Worm (Caenorhabditis elegans): Measurements from ENCODE around the gene fbxa-136.

fbxa-136 gene

DNA sequence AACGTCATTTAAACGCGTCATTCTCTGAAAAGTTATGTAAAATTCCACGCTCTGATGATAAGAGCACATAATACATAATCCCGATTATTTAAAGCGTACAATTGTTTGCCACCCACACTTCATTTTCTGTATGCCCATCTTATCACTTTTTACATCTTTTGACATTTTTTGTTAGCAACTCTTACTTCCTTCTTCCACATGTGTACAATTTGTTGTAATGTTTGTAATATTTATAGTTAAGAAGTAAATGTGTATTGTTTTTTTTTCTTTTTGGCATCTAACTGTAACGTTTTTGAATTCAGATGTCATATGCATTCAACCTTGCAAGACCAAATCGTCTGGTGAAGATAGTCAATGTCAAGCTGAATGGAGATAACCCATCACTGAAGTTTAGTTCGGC is at the start of gene fbxa-136:
Gene fbxa-136, plus strand, starts transcription at position 301 of the 400 bp plus-strand sequence.
- no peak for TF ChIP-seq drap-1 (GFP tag; optimal IDR thresholded peaks at IDR 0.05)
- no peak for TF ChIP-seq lsy-2 (tag; optimal IDR thresholded peaks at IDR 0.05)
- no peak for TF ChIP-seq hlh-1 (tag; optimal IDR thresholded peaks at IDR 0.05)
- no peak for TF ChIP-seq elt-1 (tag; optimal IDR thresholded peaks at IDR 0.05; ENCODE audit: borderline replicate concordance, insufficient read depth)
- TF ChIP-seq pha-4 (tag; optimal IDR thresholded peaks at IDR 0.05), result no peak
- TF ChIP-seq mep-1 (tag; optimal IDR thresholded peaks at IDR 0.05), result no peak
- TF ChIP-seq snpc-4 (tag; optimal IDR thresholded peaks at IDR 0.05), result no peak
- no peak for TF ChIP-seq ceh-83 (GFP tag; optimal IDR thresholded peaks at IDR 0.05)
- no peak for TF ChIP-seq lin-32 (GFP tag; optimal IDR thresholded peaks at IDR 0.05)
- TF ChIP-seq ham-2 (GFP tag; optimal IDR thresholded peaks at IDR 0.05), result no peak
- no peak for TF ChIP-seq sptf-1 (tag; optimal IDR thresholded peaks at IDR 0.05)
- no peak for TF ChIP-seq nhr-237 (tag; optimal IDR thresholded peaks at IDR 0.05)
- TF ChIP-seq ceh-39 (tag; optimal IDR thresholded peaks at IDR 0.05), result no peak
- TF ChIP-seq mab-5 (tag; optimal IDR thresholded peaks at IDR 0.05), result no peak
- TF ChIP-seq unc-62 (GFP tag; optimal IDR thresholded peaks at IDR 0.05), result no peak
- no peak for TF ChIP-seq blmp-1 (tag; optimal IDR thresholded peaks at IDR 0.05)
- TF ChIP-seq nhr-12 (tag; optimal IDR thresholded peaks at IDR 0.05), result no peak

DNA sequence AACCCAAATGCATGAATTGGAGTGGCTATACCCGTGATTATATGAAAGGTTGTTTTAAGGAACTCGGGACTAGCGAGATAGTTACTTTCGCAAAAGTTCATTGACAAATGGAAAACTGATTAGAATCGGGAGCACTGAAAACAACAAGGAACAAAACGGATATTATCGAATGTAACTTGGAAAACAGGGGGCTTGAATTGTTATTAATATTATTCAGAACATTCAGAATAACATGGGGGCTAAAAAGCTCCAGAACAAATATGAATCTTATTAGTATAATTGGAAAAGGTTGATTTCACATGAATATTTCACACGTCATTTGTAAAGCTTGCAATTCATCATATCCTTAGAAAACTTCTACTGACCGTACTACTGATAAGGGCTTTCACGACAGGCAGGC is 49.3 kb upstream of the fbxa-136 start, which contains the start of gene srh-235:
Gene srh-235, minus strand, starts transcription at position 101 of the 400 bp plus-strand sequence.
- no peak for TF ChIP-seq snpc-4 (tag; optimal IDR thresholded peaks at IDR 0.05)
- TF ChIP-seq ceh-43 (GFP tag; optimal IDR thresholded peaks at IDR 0.05), result no peak
- TF ChIP-seq blmp-1 (tag; optimal IDR thresholded peaks at IDR 0.05), result no peak
- no peak for TF ChIP-seq lin-13 (tag; optimal IDR thresholded peaks at IDR 0.05)
- no peak for TF ChIP-seq nhr-12 (tag; optimal IDR thresholded peaks at IDR 0.05)

DNA sequence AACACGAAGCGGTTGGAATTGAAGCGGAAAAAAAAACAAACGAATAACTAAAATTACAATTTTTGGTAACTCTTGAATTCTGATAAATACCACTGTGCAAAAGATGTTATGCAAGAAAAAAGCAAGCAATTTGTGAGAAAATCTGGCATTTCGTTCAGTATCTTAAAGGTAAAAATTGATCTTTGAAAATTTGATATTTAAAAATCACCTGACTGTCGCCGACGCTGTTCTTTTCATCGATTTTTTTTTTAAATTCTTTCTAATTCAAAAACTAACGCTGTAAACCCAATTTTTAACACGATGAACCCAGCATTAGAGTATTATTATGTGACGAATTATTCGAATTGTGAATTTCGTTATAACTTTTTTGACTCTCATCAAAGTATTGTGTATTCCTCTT is 47.1 kb upstream of the fbxa-136 start, which contains the start of gene srh-123:
Gene srh-123, plus strand, starts transcription at position 301 of the 400 bp plus-strand sequence.
- TF ChIP-seq sem-2 (GFP tag; optimal IDR thresholded peaks at IDR 0.05), result no peak
- TF ChIP-seq ceh-43 (GFP tag; optimal IDR thresholded peaks at IDR 0.05), result no peak
- TF ChIP-seq lin-13 (tag; optimal IDR thresholded peaks at IDR 0.05), result no peak
- TF ChIP-seq ceh-39 (tag; optimal IDR thresholded peaks at IDR 0.05), result no peak
- TF ChIP-seq mls-2 (tag; optimal IDR thresholded peaks at IDR 0.05), result no peak
- no peak for TF ChIP-seq flh-1 (GFP tag; optimal IDR thresholded peaks at IDR 0.05)
- no peak for TF ChIP-seq blmp-1 (tag; optimal IDR thresholded peaks at IDR 0.05)
- TF ChIP-seq mep-1 (tag; optimal IDR thresholded peaks at IDR 0.05), result no peak

DNA sequence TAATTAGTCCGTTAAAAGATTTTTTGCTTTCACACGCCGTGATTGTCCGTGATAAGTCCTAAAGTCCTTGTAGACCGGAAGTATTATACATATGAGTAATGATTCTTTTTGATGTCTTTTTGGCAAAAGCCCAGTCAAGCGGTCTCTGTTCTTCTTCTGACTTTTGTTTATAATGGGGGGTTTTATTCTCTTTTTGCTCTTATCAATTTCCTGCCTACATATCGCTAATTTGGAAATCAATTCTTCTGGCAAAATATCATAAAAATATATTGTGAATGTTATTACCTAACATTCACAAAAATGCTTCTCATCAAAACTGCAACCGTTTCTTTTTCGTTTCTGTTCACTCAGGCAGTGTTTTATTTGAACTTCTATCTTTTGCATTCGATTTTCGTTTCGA is 44.3 kb upstream of the fbxa-136 start, which contains the start of gene srbc-61:
Gene srbc-61, plus strand, starts transcription at position 301 of the 400 bp plus-strand sequence.
- no peak for TF ChIP-seq zip-8 (tag; optimal IDR thresholded peaks at IDR 0.05)
- no peak for TF ChIP-seq mls-2 (tag; optimal IDR thresholded peaks at IDR 0.05)
- no peak for TF ChIP-seq bed-3 (GFP tag; optimal IDR thresholded peaks at IDR 0.05)
- no peak for TF ChIP-seq unc-120 (tag; optimal IDR thresholded peaks at IDR 0.05; ENCODE audit: poor library complexity, severe bottlenecking)
- TF ChIP-seq tbx-8 (GFP tag; optimal IDR thresholded peaks at IDR 0.05), result no peak
- TF ChIP-seq snpc-4 (tag; optimal IDR thresholded peaks at IDR 0.05), result no peak
- no peak for TF ChIP-seq blmp-1 (tag; optimal IDR thresholded peaks at IDR 0.05)
- TF ChIP-seq sptf-1 (tag; optimal IDR thresholded peaks at IDR 0.05), result no peak
- no peak for TF ChIP-seq unc-39 (tag; optimal IDR thresholded peaks at IDR 0.05)
- no peak for TF ChIP-seq ztf-11 (tag; optimal IDR thresholded peaks at IDR 0.05)
- TF ChIP-seq nhr-2 (tag; optimal IDR thresholded peaks at IDR 0.05), result no peak
- TF ChIP-seq ceh-43 (GFP tag; optimal IDR thresholded peaks at IDR 0.05), result no peak
- no peak for TF ChIP-seq elt-3 (tag; optimal IDR thresholded peaks at IDR 0.05)
- TF ChIP-seq flh-1 (GFP tag; optimal IDR thresholded peaks at IDR 0.05), result no peak
- no peak for TF ChIP-seq nhr-12 (tag; optimal IDR thresholded peaks at IDR 0.05)
- no peak for TF ChIP-seq drap-1 (GFP tag; optimal IDR thresholded peaks at IDR 0.05)
- no peak for TF ChIP-seq pha-4 (tag; optimal IDR thresholded peaks at IDR 0.05)

DNA sequence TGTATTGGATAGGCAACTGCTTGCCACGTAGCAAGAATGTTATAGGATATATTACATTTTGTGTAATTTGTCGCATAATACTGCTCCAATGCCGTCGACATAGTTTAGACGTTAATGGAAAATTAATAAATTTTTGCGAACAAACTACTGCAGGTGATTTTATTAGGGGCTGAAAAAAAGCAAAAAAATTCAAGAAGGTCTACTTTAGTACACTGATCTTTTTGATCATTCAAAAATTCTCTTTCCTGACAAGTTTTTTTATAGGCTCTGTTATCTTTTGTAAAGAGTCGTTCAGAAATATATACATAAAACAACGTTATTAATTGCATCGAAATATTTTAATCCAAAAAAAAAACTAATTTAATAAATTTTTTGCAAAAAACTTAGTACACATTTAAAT is 35.8 kb upstream of the fbxa-136 start, which contains the start of gene srh-111:
Gene srh-111, minus strand, starts transcription at position 101 of the 400 bp plus-strand sequence.
- TF ChIP-seq snpc-4 (tag; optimal IDR thresholded peaks at IDR 0.05), result no peak
- no peak for TF ChIP-seq ces-1 (GFP tag; optimal IDR thresholded peaks at IDR 0.05)

All from whole organism, mixed stage, embryonic.